Fruit fly (Drosophila melanogaster) whole organism, embryonic: ENCODE results near the gene lwr.

Experiments
- CG10366 ChIP-seq: fragments of 200-800 bp; sonication (Bioruptor generic); IDR thresholded peaks from 2 replicates; pipeline ENCODE4 v1.3.6; 2022; ENCODE audit warnings: missing biosample characterization, missing genetic modification characterization
- CG11247 ChIP-seq: fragments of 200-800 bp; sonication (Bioruptor generic); IDR thresholded peaks from 2 replicates; pipeline ENCODE4 v1.3.6; 2022; ENCODE audit warnings: missing biosample characterization, missing genetic modification characterization
- CG11560 ChIP-seq: fragments of 200-800 bp; sonication (Bioruptor generic); IDR thresholded peaks from 3 replicates; pipeline ENCODE4 v1.3.6; 2022; ENCODE audit warnings: missing biosample characterization, missing genetic modification characterization
- CG1233 ChIP-seq: fragments of 200-800 bp; sonication (Bioruptor generic); optimal IDR thresholded peaks from 4 replicates; lab custom pipeline; 2018; ENCODE audit warnings: missing biosample characterization, mild to moderate bottlenecking, missing genetic modification characterization
- CG15696 ChIP-seq: fragments of 200-800 bp; sonication (Bioruptor generic); optimal IDR thresholded peaks from 2 replicates; lab custom pipeline; 2019; ENCODE audit warnings: missing biosample characterization, mild to moderate bottlenecking, missing genetic modification characterization, moderate library complexity
- CG17361 ChIP-seq: fragments of 200-800 bp; sonication (Bioruptor generic); IDR thresholded peaks from 3 replicates; pipeline ENCODE4 v1.3.6; 2022; ENCODE audit warnings: missing biosample characterization, missing genetic modification characterization
- CG18599 ChIP-seq: fragments of 200-800 bp; sonication (Bioruptor generic); optimal IDR thresholded peaks from 3 replicates; lab custom pipeline; 2017; ENCODE audit warnings: missing biosample characterization, missing genetic modification characterization, mild to moderate bottlenecking, moderate library complexity, missing genetic modification reagents
- CG2712 ChIP-seq: fragments of 200-800 bp; optimal IDR thresholded peaks from 3 replicates; lab custom pipeline; 2019; ENCODE audit warnings: missing biosample characterization, mild to moderate bottlenecking, missing genetic modification characterization, moderate library complexity
- CG30403 ChIP-seq: fragments of 200-800 bp; sonication (Bioruptor generic); optimal IDR thresholded peaks from 3 replicates; lab custom pipeline; 2016; ENCODE audit warnings: missing biosample characterization, missing genetic modification characterization
- CG31441 ChIP-seq: fragments of 200-800 bp; sonication (Bioruptor generic); IDR thresholded peaks from 2 replicates; pipeline ENCODE4 v1.3.6; 2022; ENCODE audit warnings: missing biosample characterization, missing genetic modification characterization
- CG3163 ChIP-seq: fragments of 200-800 bp; sonication (Bioruptor generic); optimal IDR thresholded peaks from 3 replicates; lab custom pipeline; 2016; ENCODE audit warnings: missing biosample characterization, missing genetic modification characterization
- CG32772 ChIP-seq: fragments of 200-800 bp; sonication (Bioruptor generic); IDR thresholded peaks from 2 replicates; pipeline ENCODE4 v1.3.6; 2022; ENCODE audit warnings: missing biosample characterization, missing genetic modification characterization
- CG34422 ChIP-seq: fragments of 200-800 bp; sonication (Bioruptor generic); IDR thresholded peaks from 3 replicates; pipeline ENCODE4 v1.3.6; 2022; ENCODE audit warnings: missing biosample characterization, missing genetic modification characterization
- CG4360 ChIP-seq: fragments of 200-800 bp; sonication (Bioruptor generic); IDR thresholded peaks from 2 replicates; pipeline ENCODE4 v1.3.6; 2022; ENCODE audit warnings: missing biosample characterization, missing genetic modification characterization
- CG43689 ChIP-seq: fragments of 200-800 bp; sonication (Bioruptor generic); IDR thresholded peaks from 2 replicates; pipeline ENCODE4 v1.3.6; 2022; ENCODE audit warnings: missing biosample characterization, missing genetic modification characterization
- CG6683 ChIP-seq: fragments of 200-800 bp; sonication (Bioruptor generic); optimal IDR thresholded peaks from 2 replicates; lab custom pipeline; 2017; ENCODE audit warnings: missing biosample characterization, mild to moderate bottlenecking, missing genetic modification characterization, missing genetic modification reagents
- CG7745 ChIP-seq: fragments of 200-800 bp; sonication (Bioruptor generic); optimal IDR thresholded peaks from 2 replicates; lab custom pipeline; 2018; ENCODE audit warnings: missing biosample characterization, mild to moderate bottlenecking, missing genetic modification characterization, moderate library complexity
- CG8290 ChIP-seq, 3 experiments: fragments of 200-800 bp; sonication (Bioruptor generic); optimal IDR thresholded peaks; 2 replicates each; lab custom pipeline; 2016 to 2019; ENCODE audit warnings: missing biosample characterization in 3 of 3, missing genetic modification characterization in 3 of 3, mild to moderate bottlenecking in 2 of 3, moderate library complexity in 1 of 3
- CG9215 ChIP-seq: fragments of 200-800 bp; sonication (Bioruptor generic); IDR thresholded peaks from 2 replicates; pipeline ENCODE4 v1.3.6; 2022; ENCODE audit warnings: missing biosample characterization, missing genetic modification characterization
- Chrac-16 ChIP-seq: fragments of 200-800 bp; sonication (Bioruptor generic); optimal IDR thresholded peaks from 3 replicates; lab custom pipeline; 2016; ENCODE audit warnings: missing biosample characterization, missing genetic modification characterization
- D ChIP-seq, 2 experiments: fragments of 200-800 bp in 1 of 2; fragments of >200 bp in 1 of 2; sonication (Bioruptor generic) in 1 of 2; optimal IDR thresholded peaks; 2 replicates in 1 of 2; 3 replicates in 1 of 2; lab custom pipeline; 2017; ENCODE audit warnings: mild to moderate bottlenecking in 1 of 2, missing biosample characterization in 1 of 2, missing genetic modification characterization in 1 of 2, missing genetic modification reagents in 1 of 2
- Deaf1 ChIP-seq: fragments of 200-800 bp; optimal IDR thresholded peaks from 3 replicates; lab custom pipeline; 2019; ENCODE audit warnings: missing biosample characterization, mild to moderate bottlenecking, missing genetic modification characterization, moderate library complexity
- Fer3 ChIP-seq: fragments of 200-800 bp; sonication (Bioruptor generic); optimal IDR thresholded peaks from 2 replicates; lab custom pipeline; 2018; ENCODE audit warnings: missing biosample characterization, mild to moderate bottlenecking, missing genetic modification characterization, moderate library complexity
- H2.0 ChIP-seq: fragments of 200-800 bp; sonication (Bioruptor generic); IDR thresholded peaks from 2 replicates; pipeline ENCODE4 v1.3.6; 2022; ENCODE audit warnings: missing biosample characterization, missing genetic modification characterization
- Med ChIP-seq: fragments of 200-800 bp; sonication (Bioruptor generic); peaks from one replicate; lab custom pipeline; 2016; ENCODE audit warnings: missing biosample characterization, missing genetic modification characterization, mild to moderate bottlenecking, inconsistent platforms, moderate library complexity
- Nf-YC ChIP-seq: fragments of 200-800 bp; optimal IDR thresholded peaks from 3 replicates; lab custom pipeline; 2019; ENCODE audit warnings: missing biosample characterization, mild to moderate bottlenecking, missing genetic modification characterization, moderate library complexity
- TFAM ChIP-seq: fragments of 200-800 bp; sonication (Bioruptor generic); optimal IDR thresholded peaks from 2 replicates; lab custom pipeline; 2017; ENCODE audit warnings: missing biosample characterization, missing genetic modification characterization, inconsistent platforms
- ab ChIP-seq: fragments of 200-800 bp; sonication (Bioruptor generic); optimal IDR thresholded peaks from 2 replicates; lab custom pipeline; 2016; ENCODE audit warnings: missing biosample characterization, missing genetic modification characterization
- ac ChIP-seq: fragments of 200-800 bp; sonication (Bioruptor generic); optimal IDR thresholded peaks from 3 replicates; lab custom pipeline; 2017; ENCODE audit warnings: missing biosample characterization, mild to moderate bottlenecking, missing genetic modification characterization
- bbx ChIP-seq: fragments of 200-800 bp; sonication (Bioruptor generic); IDR thresholded peaks from 2 replicates; pipeline ENCODE4 v1.3.6; 2022; ENCODE audit warnings: missing biosample characterization, missing genetic modification characterization; ENCODE audit not compliant: partially characterized antibody
- croc ChIP-seq: fragments of 200-800 bp; sonication (Bioruptor generic); conservative IDR thresholded peaks from 3 replicates; pipeline ENCODE4 v1.3.6; 2022; ENCODE audit warnings: missing biosample characterization, missing genetic modification characterization
- crp ChIP-seq, 2 experiments: fragments of 200-800 bp; sonication (Bioruptor generic); optimal IDR thresholded peaks; 2 replicates in 1 of 2; 3 replicates in 1 of 2; lab custom pipeline; 2017; ENCODE audit warnings: missing biosample characterization in 2 of 2, missing genetic modification characterization in 2 of 2, mild to moderate bottlenecking in 1 of 2, moderate library complexity in 1 of 2
- danr ChIP-seq: fragments of 200-800 bp; sonication (Bioruptor generic); IDR thresholded peaks from 2 replicates; pipeline ENCODE4 v1.3.6; 2022; ENCODE audit warnings: missing biosample characterization, missing genetic modification characterization
- exex ChIP-seq: fragments of 200-800 bp; sonication (Bioruptor generic); optimal IDR thresholded peaks from 4 replicates; lab custom pipeline; 2018; ENCODE audit warnings: missing biosample characterization, mild to moderate bottlenecking, missing genetic modification characterization, moderate library complexity
- fd3F ChIP-seq: fragments of 200-800 bp; sonication (Bioruptor generic); optimal IDR thresholded peaks from 2 replicates; lab custom pipeline; 2018; ENCODE audit warnings: missing biosample characterization, mild to moderate bottlenecking, missing genetic modification characterization, moderate library complexity
- fru ChIP-seq: fragments of >200 bp; optimal IDR thresholded peaks from 2 replicates; lab custom pipeline; 2017
- grn ChIP-seq: fragments of 200-800 bp; sonication (Bioruptor generic); optimal IDR thresholded peaks from 3 replicates; lab custom pipeline; 2017; ENCODE audit warnings: missing biosample characterization, missing genetic modification characterization
- jing ChIP-seq: fragments of 200-800 bp; sonication (Bioruptor generic); optimal IDR thresholded peaks from 2 replicates; lab custom pipeline; 2018; ENCODE audit warnings: missing biosample characterization, mild to moderate bottlenecking, missing genetic modification characterization
- kni ChIP-seq: fragments of 200-800 bp; sonication (Bioruptor generic); optimal IDR thresholded peaks from 3 replicates; lab custom pipeline; 2017; ENCODE audit warnings: mild to moderate bottlenecking, missing biosample characterization, missing genetic modification reagents, missing genetic modification characterization
- onecut ChIP-seq: fragments of 200-800 bp; sonication (Bioruptor generic); IDR thresholded peaks from 2 replicates; pipeline ENCODE4 v1.3.6; 2022; ENCODE audit warnings: missing biosample characterization, missing genetic modification characterization
- run ChIP-seq: fragments of 200-800 bp; sonication (Bioruptor generic); optimal IDR thresholded peaks from 3 replicates; lab custom pipeline; 2018; ENCODE audit warnings: missing biosample characterization, mild to moderate bottlenecking, missing genetic modification characterization
- sc ChIP-seq, 3 experiments: fragments of >200 bp in 2 of 3; fragments of 200-800 bp in 1 of 3; sonication (Bioruptor generic) in 1 of 3; optimal IDR thresholded peaks; 2 replicates in 2 of 3; 3 replicates in 1 of 3; lab custom pipeline; 2017; ENCODE audit warnings: mild to moderate bottlenecking in 1 of 3, missing biosample characterization in 1 of 3, missing genetic modification characterization in 1 of 3, missing genetic modification reagents in 1 of 3
- sens ChIP-seq: fragments of 200-800 bp; sonication (Bioruptor generic); peaks from one replicate; lab custom pipeline; 2016; ENCODE audit warnings: missing biosample characterization, missing genetic modification characterization
- seq ChIP-seq: fragments of 200-800 bp; sonication (Bioruptor generic); IDR thresholded peaks from 2 replicates; pipeline ENCODE4 v1.3.6; 2022; ENCODE audit warnings: missing biosample characterization, missing genetic modification characterization
- slp2 ChIP-seq: fragments of 200-800 bp; sonication (Bioruptor generic); optimal IDR thresholded peaks from 2 replicates; lab custom pipeline; 2016; ENCODE audit warnings: missing biosample characterization, missing genetic modification characterization
- ssp ChIP-seq: fragments of 200-800 bp; sonication (Bioruptor generic); IDR thresholded peaks from 2 replicates; pipeline ENCODE4 v1.3.6; 2022; ENCODE audit warnings: missing biosample characterization, missing genetic modification characterization
- usp ChIP-seq: fragments of >200 bp; optimal IDR thresholded peaks from 2 replicates; lab custom pipeline; 2017; ENCODE audit warnings: missing biosample characterization, missing genetic modification characterization
- vvl ChIP-seq: fragments of 200-800 bp; sonication (Bioruptor generic); IDR thresholded peaks from 2 replicates; pipeline ENCODE4 v1.3.6; 2022; ENCODE audit warnings: missing biosample characterization, missing genetic modification characterization
- z ChIP-seq: fragments of 200-800 bp; sonication (Bioruptor generic); IDR thresholded peaks from 3 replicates; pipeline ENCODE4 v1.3.6; 2022; ENCODE audit warnings: missing biosample characterization, missing genetic modification characterization

Gene lwr

DNA sequence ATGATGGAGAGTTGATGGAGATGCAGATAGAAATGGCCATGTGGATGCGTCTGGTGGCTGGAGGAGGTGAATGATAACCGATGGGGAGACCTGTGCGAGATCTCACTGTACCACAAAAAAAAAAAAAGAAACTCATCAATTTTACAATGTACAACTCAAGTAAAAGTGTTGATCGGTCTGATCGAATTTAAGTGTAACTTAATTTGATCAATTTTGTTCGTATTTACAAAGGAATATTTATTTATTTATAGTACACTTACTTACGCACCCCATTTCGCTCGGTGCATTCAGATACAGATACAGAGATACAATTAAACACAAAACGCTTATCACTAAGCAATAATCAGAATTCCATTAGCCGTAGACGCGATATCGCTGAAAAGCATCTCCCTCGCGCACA lies 19.6 kb downstream of the lwr start (continued):
- TF ChIP-seq crp (GFP tag; optimal IDR thresholded peaks at IDR 0.05; lab: Kevin White, UChicago) (no peak), CG18599 (no peak), sens (GFP tag; lab: Kevin White, UChicago) (peak; percentile 91), CG3163 (GFP tag; lab: Kevin White, UChicago) (no peak), CG34422 (GFP tag; lab: Robert Waterston, UW) (0 out of 3 replicates have a peak, but pooled peaks have one; percentile 24), Chrac-16 (GFP tag; lab: Kevin White, UChicago) (peak; percentile 52), jing (GFP tag; lab: Kevin White, UChicago) (peak; percentile 29), fru (lab: Kevin White, UChicago) (no peak), CG4360 (GFP tag; lab: Robert Waterston, UW) (no peak; the same call in none of the 2 replicates), onecut (GFP tag; lab: Robert Waterston, UW) (peak; percentile 22; the same call in 1 of the 2 replicates), bbx (GFP tag; lab: Robert Waterston, UW) (no peak), exex (tag; lab: Kevin White, UChicago) (no peak), Med (peak; percentile 16), TFAM (GFP tag; lab: Kevin White, UChicago) (no peak), CG17361 (GFP tag; lab: Robert Waterston, UW) (peak; percentile 48; the same call in 2 of the 3 replicates), sc (optimal IDR thresholded peaks at IDR 0.05; lab: Kevin White, UChicago) (no peak), sc (GFP tag; optimal IDR thresholded peaks at IDR 0.05; lab: Kevin White, UChicago) (no peak), CG8290 (GFP tag; optimal IDR thresholded peaks at IDR 0.05; lab: Kevin White, UChicago) (no peak), CG8290 (tag; optimal IDR thresholded peaks at IDR 0.05; lab: Kevin White, UChicago) (no peak), croc (GFP tag; lab: Robert Waterston, UW) (peak; percentile 62; the same call in 2 of the 3 replicates), CG6683 (GFP tag; lab: Kevin White, UChicago) (no peak), vvl (GFP tag; lab: Robert Waterston, UW) (peak; percentile 61), ac (GFP tag; lab: Kevin White, UChicago) (no peak), ssp (0 out of 2 replicates have a peak, but pooled peaks have one; percentile 29), fd3F (no peak), CG2712 (tag; lab: Kevin White, UChicago) (peak; percentile 71), CG11560 (no peak), danr (GFP tag; lab: Robert Waterston, UW) (0 out of 2 replicates have a peak, but pooled peaks have one; percentile 20), Deaf1 (tag; lab: Kevin White, UChicago) (no peak), CG43689 (GFP tag; lab: Robert Waterston, UW) (no peak), CG15696 (tag; lab: Kevin White, UChicago) (peak; percentile 47), Fer3 (tag; lab: Kevin White, UChicago) (peak; percentile 42), CG32772 (GFP tag; lab: Robert Waterston, UW) (peak; percentile 48; the same call in 1 of the 2 replicates), CG1233 (GFP tag; lab: Kevin White, UChicago) (no peak), kni (no peak), D (optimal IDR thresholded peaks at IDR 0.05; lab: Kevin White, UChicago) (no peak), D (GFP tag; optimal IDR thresholded peaks at IDR 0.05; lab: Kevin White, UChicago) (peak; percentile 66), usp (GFP tag; lab: Kevin White, UChicago) (no peak), seq (0 out of 2 replicates have a peak, but pooled peaks have one; percentile 29), Nf-YC (tag; lab: Kevin White, UChicago) (no peak), run (tag; lab: Kevin White, UChicago) (no peak), CG11247 (GFP tag; lab: Robert Waterston, UW) (peak; percentile 50; the same call in 1 of the 2 replicates), CG10366 (GFP tag; lab: Robert Waterston, UW) (peak; percentile 37; the same call in 1 of the 2 replicates), H2.0 (GFP tag; lab: Robert Waterston, UW) (peak; percentile 20; the same call in 1 of the 2 replicates), CG7745 (tag; lab: Kevin White, UChicago) (no peak), ab (no peak), CG30403 (GFP tag; lab: Kevin White, UChicago) (peak; percentile 58), CG31441 (GFP tag; lab: Robert Waterston, UW) (peak; percentile 74), slp2 (GFP tag; lab: Kevin White, UChicago) (peak; percentile 14), grn (no peak), CG9215 (GFP tag; lab: Robert Waterston, UW) (0 out of 2 replicates have a peak, but pooled peaks have one; percentile 31), z (GFP tag; lab: Robert Waterston, UW) (0 out of 3 replicates have a peak, but pooled peaks have one; percentile 38)
